Worm (Caenorhabditis elegans): ENCODE results near the gene Y94H6A.5.
A peak's percentile ranks its signal among the peaks of the same experiment; 100 is the strongest.

Y94H6A.5 gene

DNA sequence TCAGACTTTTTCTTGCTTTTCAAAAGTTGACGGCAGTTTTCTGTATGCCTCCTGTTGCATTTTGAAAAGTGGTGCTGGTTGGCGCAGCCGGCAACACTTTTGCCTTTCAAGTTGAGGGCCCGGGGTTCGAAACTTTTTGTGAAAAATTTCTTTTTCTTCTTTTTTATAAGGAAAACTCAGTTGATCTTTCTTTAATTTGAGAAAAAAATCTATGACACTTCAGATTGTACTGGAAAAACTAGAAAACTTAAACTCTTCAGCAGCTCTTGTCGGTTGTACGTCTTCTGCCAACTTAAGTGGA is 38.9 kb downstream of the Y94H6A.5 start (continued):
- TF ChIP-seq ceh-79 (tag; optimal IDR thresholded peaks at IDR 0.05) (no peak), atf-7 (tag; optimal IDR thresholded peaks at IDR 0.05) (peak; percentile 6), zfh-2 (GFP tag; conservative IDR thresholded peaks at IDR 0.05) (no peak), fkh-3 (tag; optimal IDR thresholded peaks at IDR 0.05) (no peak), hlh-26 (GFP tag; conservative IDR thresholded peaks at IDR 0.05) (no peak), B0261.1 (tag; optimal IDR thresholded peaks at IDR 0.05) (peak; percentile 96), T26A5.8 (tag; optimal IDR thresholded peaks at IDR 0.05) (peak; percentile 60), egrh-3 (GFP tag; IDR thresholded peaks at IDR 0.05) (no peak), snpc-4 (GFP tag; optimal IDR thresholded peaks at IDR 0.05) (peak; percentile 24), snpc-4 (tag; optimal IDR thresholded peaks at IDR 0.05) (peak in 1 of 4 experiments; percentile 7), F10E7.11 (tag; optimal IDR thresholded peaks at IDR 0.05) (no peak), ztf-28 (GFP tag; IDR thresholded peaks at IDR 0.05) (no peak), hsf-1 (GFP tag; IDR thresholded peaks at IDR 0.05) (0 out of 2 replicates have a peak, but pooled peaks have one; percentile 33)

- TF ChIP-seq nhr-80 (tag; optimal IDR thresholded peaks at IDR 0.05) (no peak), lin-40 (tag; optimal IDR thresholded peaks at IDR 0.05) (no peak), snpc-3.4 (tag; optimal IDR thresholded peaks at IDR 0.05) (peak; percentile 63), mcd-1 (GFP tag; IDR thresholded peaks at IDR 0.05) (no peak), fkh-3 (tag; optimal IDR thresholded peaks at IDR 0.05) (no peak), F23B12.7 (tag; optimal IDR thresholded peaks at IDR 0.05; ENCODE audit: insufficient read depth) (peak; percentile 44), nhr-120 (GFP tag; IDR thresholded peaks at IDR 0.05) (no peak), B0261.1 (tag; optimal IDR thresholded peaks at IDR 0.05) (peak; percentile 71), dpff-1 (tag; optimal IDR thresholded peaks at IDR 0.05) (no peak), egl-44 (GFP tag; IDR thresholded peaks at IDR 0.05) (0 out of 2 replicates have a peak, but pooled peaks have one; percentile 34), ztf-26 (tag; optimal IDR thresholded peaks at IDR 0.05) (no peak), efl-1 (GFP tag; optimal IDR thresholded peaks at IDR 0.05) (no peak), cebp-1 (GFP tag; IDR thresholded peaks at IDR 0.05) (no peak), cebp-1 (tag; optimal IDR thresholded peaks at IDR 0.05) (peak; percentile 4), gei-17 (GFP tag; optimal IDR thresholded peaks at IDR 0.05) (no peak), ztf-25 (GFP tag; IDR thresholded peaks at IDR 0.05) (peak; percentile 82), nfya-2 (GFP tag; IDR thresholded peaks at IDR 0.05) (no peak), F57A8.1 (GFP tag; optimal IDR thresholded peaks at IDR 0.05) (no peak), ztf-18 (tag; optimal IDR thresholded peaks at IDR 0.05) (peak; percentile 64), tbx-9 (tag; optimal IDR thresholded peaks at IDR 0.05; ENCODE audit: borderline replicate concordance) (no peak), Y67H2A.10 (GFP tag; conservative IDR thresholded peaks at IDR 0.05) (no peak), lin-54 (GFP tag; optimal IDR thresholded peaks at IDR 0.05) (peak; percentile 30), nhr-90 (tag; optimal IDR thresholded peaks at IDR 0.05) (peak; percentile 74), zfh-2 (GFP tag; conservative IDR thresholded peaks at IDR 0.05) (no peak), attf-5 (GFP tag; optimal IDR thresholded peaks at IDR 0.05) (peak; percentile 48), pbrm-1 (GFP tag; IDR thresholded peaks at IDR 0.05) (no peak; the same call in 1 of the 2 replicates), C17E4.6 (GFP tag; IDR thresholded peaks at IDR 0.05) (no peak), lin-26 (GFP tag; IDR thresholded peaks at IDR 0.05) (peak; percentile 92), F49E8.2 (tag; optimal IDR thresholded peaks at IDR 0.05; ENCODE audit: insufficient read depth) (no peak), T07F8.4 (tag; optimal IDR thresholded peaks at IDR 0.05) (no peak), somi-1 (GFP tag; optimal IDR thresholded peaks at IDR 0.05) (peak; percentile 29), sea-2 (GFP tag; IDR thresholded peaks at IDR 0.05) (no peak), Y56A3A.18 (GFP tag; IDR thresholded peaks at IDR 0.05) (no peak), bed-2 (GFP tag; IDR thresholded peaks at IDR 0.05) (no peak), nfyb-1 (GFP tag; IDR thresholded peaks at IDR 0.05) (no peak), K11D2.4 (GFP tag; IDR thresholded peaks at IDR 0.05) (no peak)
Measured at ce11 chrIV:2663953-2664900, 39.5 kb downstream of the Y94H6A.5 start, which contains the start of gene Y69A2AR.31. Gene Y69A2AR.31, minus strand, starts transcription at chrIV:2664003.

Data from whole organism, young adult.